Fruit fly (Drosophila melanogaster) whole organism, prepupa: Measurements from ENCODE around the gene Trf4-2.

Experiments
- Blimp-1 ChIP-seq: fragments of 200-800 bp; sonication (Bioruptor generic); optimal IDR thresholded peaks from 3 replicates; lab custom pipeline; 2017; ENCODE audit warnings: missing biosample characterization, missing genetic modification characterization, mild to moderate bottlenecking, moderate library complexity, missing genetic modification reagents
- CG10631 ChIP-seq: fragments of 200-800 bp; sonication (Bioruptor generic); optimal IDR thresholded peaks from 2 replicates; lab custom pipeline; 2016; ENCODE audit warnings: missing biosample characterization, missing genetic modification characterization
- CG11294 ChIP-seq: fragments of 200-800 bp; sonication (Bioruptor generic); IDR thresholded peaks from 2 replicates; pipeline ENCODE4 v1.3.6; 2022; ENCODE audit warnings: missing biosample characterization, missing genetic modification characterization
- CG11902 ChIP-seq: fragments of 200-800 bp; sonication (Bioruptor generic); optimal IDR thresholded peaks from 3 replicates; lab custom pipeline; 2016; ENCODE audit warnings: missing biosample characterization, missing genetic modification characterization
- CG15336 ChIP-seq: fragments of 200-800 bp; sonication (Bioruptor generic); IDR thresholded peaks from 2 replicates; pipeline ENCODE4 v1.3.6; 2022; ENCODE audit warnings: missing biosample characterization, missing genetic modification characterization
- CG1621 ChIP-seq: fragments of 200-800 bp; sonication (Bioruptor generic); optimal IDR thresholded peaks from 3 replicates; lab custom pipeline; 2018; ENCODE audit warnings: missing biosample characterization, mild to moderate bottlenecking, missing genetic modification characterization
- CG32006 ChIP-seq: fragments of 200-800 bp; sonication (Bioruptor generic); optimal IDR thresholded peaks from 3 replicates; lab custom pipeline; 2017; ENCODE audit warnings: missing biosample characterization, mild to moderate bottlenecking, missing genetic modification characterization
- CG34406 ChIP-seq: fragments of 200-800 bp; sonication (Bioruptor generic); optimal IDR thresholded peaks from 3 replicates; lab custom pipeline; 2016; ENCODE audit warnings: missing biosample characterization, missing genetic modification characterization
- CG3919 ChIP-seq: fragments of 200-800 bp; sonication (Bioruptor generic); optimal IDR thresholded peaks from 3 replicates; lab custom pipeline; 2016; ENCODE audit warnings: missing biosample characterization, missing genetic modification characterization
- CG6163 ChIP-seq: fragments of 200-800 bp; sonication (Bioruptor generic); IDR thresholded peaks from 3 replicates; pipeline ENCODE4 v1.3.6; 2022; ENCODE audit warnings: missing biosample characterization, missing genetic modification characterization
- CG6276 ChIP-seq: fragments of 200-800 bp; sonication (Bioruptor generic); optimal IDR thresholded peaks from 2 replicates; lab custom pipeline; 2017; ENCODE audit warnings: missing biosample characterization, mild to moderate bottlenecking, missing genetic modification characterization
- CG6792 ChIP-seq: fragments of 200-800 bp; sonication (Bioruptor generic); optimal IDR thresholded peaks from 3 replicates; lab custom pipeline; 2016; ENCODE audit warnings: missing biosample characterization, missing genetic modification characterization
- CG6854 ChIP-seq: fragments of 200-800 bp; sonication (Bioruptor generic); optimal IDR thresholded peaks from 2 replicates; lab custom pipeline; 2017; ENCODE audit warnings: missing biosample characterization, mild to moderate bottlenecking, missing genetic modification characterization
- CG7368 ChIP-seq: fragments of 200-800 bp; sonication (Bioruptor generic); optimal IDR thresholded peaks from 3 replicates; lab custom pipeline; 2016; ENCODE audit warnings: missing biosample characterization, missing genetic modification characterization
- CG8119 ChIP-seq: fragments of 200-800 bp; sonication (Bioruptor generic); IDR thresholded peaks from 3 replicates; pipeline ENCODE4 v1.3.6; 2022; ENCODE audit warnings: missing biosample characterization, missing genetic modification characterization
- CG8319 ChIP-seq: fragments of 200-800 bp; sonication (Bioruptor generic); optimal IDR thresholded peaks from 3 replicates; lab custom pipeline; 2016; ENCODE audit warnings: missing biosample characterization, missing genetic modification characterization
- CG8632 ChIP-seq: fragments of 200-800 bp; sonication (Bioruptor generic); optimal IDR thresholded peaks from 3 replicates; lab custom pipeline; 2016; ENCODE audit warnings: missing biosample characterization, missing genetic modification characterization
- CG9139 ChIP-seq: fragments of 200-800 bp; sonication (Bioruptor generic); optimal IDR thresholded peaks from 3 replicates; lab custom pipeline; 2017; ENCODE audit warnings: missing biosample characterization, mild to moderate bottlenecking, missing genetic modification characterization
- Eip75B ChIP-seq: fragments of 200-800 bp; sonication (Bioruptor generic); optimal IDR thresholded peaks from 3 replicates; lab custom pipeline; 2016; ENCODE audit warnings: missing biosample characterization, missing genetic modification characterization
- Eip78C ChIP-seq: fragments of 200-800 bp; sonication (Bioruptor generic); peaks from one replicate; lab custom pipeline; 2016; ENCODE audit warnings: missing biosample characterization, missing genetic modification characterization
- Ets96B ChIP-seq: fragments of 200-800 bp; optimal IDR thresholded peaks from 2 replicates; lab custom pipeline; 2019; ENCODE audit warnings: missing biosample characterization, mild to moderate bottlenecking, missing genetic modification characterization, moderate library complexity
- Gug ChIP-seq: fragments of 200-800 bp; sonication (Bioruptor generic); IDR thresholded peaks from 2 replicates; pipeline ENCODE4 v1.3.6; 2022; ENCODE audit warnings: missing biosample characterization, missing genetic modification characterization
- Hr38 ChIP-seq: sonication (Bioruptor generic); optimal IDR thresholded peaks from 2 replicates; lab custom pipeline; 2016; ENCODE audit warnings: missing biosample characterization, missing genetic modification characterization
- Hr39 ChIP-seq: fragments of 200-800 bp; sonication (Bioruptor generic); optimal IDR thresholded peaks from 2 replicates; lab custom pipeline; 2016; ENCODE audit warnings: missing biosample characterization, missing genetic modification characterization
- Lpt ChIP-seq: fragments of 200-800 bp; sonication (Bioruptor generic); optimal IDR thresholded peaks from 3 replicates; lab custom pipeline; 2016; ENCODE audit warnings: missing biosample characterization, missing genetic modification characterization
- OdsH ChIP-seq: fragments of 200-800 bp; sonication (Bioruptor generic); optimal IDR thresholded peaks from 3 replicates; lab custom pipeline; 2016; ENCODE audit warnings: missing biosample characterization, missing genetic modification characterization
- Smox ChIP-seq: fragments of 200-800 bp; sonication (Bioruptor generic); optimal IDR thresholded peaks from 3 replicates; lab custom pipeline; 2016; ENCODE audit warnings: missing biosample characterization, missing genetic modification characterization
- Sox102F ChIP-seq: fragments of 200-800 bp; sonication (Bioruptor generic); optimal IDR thresholded peaks from 2 replicates; lab custom pipeline; 2016; ENCODE audit warnings: missing biosample characterization, mild to moderate bottlenecking, missing genetic modification characterization
- achi ChIP-seq: fragments of 200-800 bp; sonication (Bioruptor generic); optimal IDR thresholded peaks from 3 replicates; lab custom pipeline; 2016; ENCODE audit warnings: missing biosample characterization, missing genetic modification characterization
- acj6 ChIP-seq: fragments of 200-800 bp; sonication (Bioruptor generic); optimal IDR thresholded peaks from 3 replicates; lab custom pipeline; 2016; ENCODE audit warnings: missing biosample characterization, missing genetic modification characterization
- cyc ChIP-seq: fragments of 200-800 bp; sonication (Bioruptor generic); optimal IDR thresholded peaks from 3 replicates; lab custom pipeline; 2016; ENCODE audit warnings: missing biosample characterization, missing genetic modification characterization
- dac ChIP-seq: fragments of 200-800 bp; sonication (Bioruptor generic); optimal IDR thresholded peaks from 2 replicates; lab custom pipeline; 2017; ENCODE audit warnings: missing biosample characterization, mild to moderate bottlenecking, missing genetic modification characterization
- eg ChIP-seq: fragments of 200-800 bp; sonication (Bioruptor generic); IDR thresholded peaks from 3 replicates; pipeline ENCODE4 v1.3.6; 2022; ENCODE audit warnings: missing biosample characterization, missing genetic modification characterization
- esn ChIP-seq: fragments of 200-800 bp; sonication (Bioruptor generic); optimal IDR thresholded peaks from 2 replicates; lab custom pipeline; 2016; ENCODE audit warnings: missing biosample characterization, mild to moderate bottlenecking, missing genetic modification characterization, moderate library complexity
- fd59A ChIP-seq: fragments of 200-800 bp; sonication (Bioruptor generic); optimal IDR thresholded peaks from 2 replicates; lab custom pipeline; 2017; ENCODE audit warnings: missing biosample characterization, mild to moderate bottlenecking, missing genetic modification characterization, missing genetic modification reagents
- fkh ChIP-seq: fragments of 200-800 bp; sonication (Bioruptor generic); optimal IDR thresholded peaks from 3 replicates; lab custom pipeline; 2017; ENCODE audit warnings: missing biosample characterization, mild to moderate bottlenecking, missing genetic modification characterization, moderate library complexity
- lz ChIP-seq: fragments of 200-800 bp; sonication (Bioruptor generic); optimal IDR thresholded peaks from 3 replicates; lab custom pipeline; 2016; ENCODE audit warnings: missing biosample characterization, missing genetic modification characterization
- pdm3 ChIP-seq: fragments of 200-800 bp; sonication (Bioruptor generic); optimal IDR thresholded peaks from 3 replicates; lab custom pipeline; 2016; ENCODE audit warnings: missing biosample characterization, missing genetic modification characterization
- salr ChIP-seq, 2 experiments: fragments of 200-800 bp; sonication (Bioruptor generic); optimal IDR thresholded peaks; 3 replicates each; lab custom pipeline; 2016 to 2018; ENCODE audit warnings: missing biosample characterization in 2 of 2, missing genetic modification characterization in 2 of 2, mild to moderate bottlenecking in 1 of 2
- svp ChIP-seq: fragments of 200-800 bp; sonication (Bioruptor generic); peaks from one replicate; lab custom pipeline; 2016; ENCODE audit warnings: missing biosample characterization, missing genetic modification characterization
- topi ChIP-seq: fragments of 200-800 bp; sonication (Bioruptor generic); optimal IDR thresholded peaks from 3 replicates; lab custom pipeline; 2016; ENCODE audit warnings: missing biosample characterization, missing genetic modification characterization
- vri ChIP-seq: fragments of 200-800 bp; sonication (Bioruptor generic); optimal IDR thresholded peaks from 3 replicates; lab custom pipeline; 2016; ENCODE audit warnings: missing biosample characterization, mild to moderate bottlenecking, missing genetic modification characterization

Gene Trf4-2

DNA sequence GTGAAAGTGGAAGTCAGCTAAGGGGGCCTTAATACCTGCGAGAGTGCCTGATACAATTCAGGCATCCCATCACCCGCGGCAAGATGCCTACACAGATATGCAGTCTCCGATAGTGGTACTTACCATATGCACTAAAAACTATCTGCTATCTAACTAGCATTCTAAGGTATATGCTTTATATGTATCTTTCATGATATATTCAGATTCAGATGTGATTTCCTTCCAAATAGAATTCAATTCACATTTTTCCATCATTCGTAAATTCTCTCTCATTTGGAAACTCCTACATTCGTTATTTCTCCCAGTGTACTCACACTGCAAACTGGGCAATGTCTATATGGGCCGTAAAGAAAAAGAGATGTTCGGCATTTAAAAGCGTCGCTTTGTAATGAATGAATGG lies 38.5 kb upstream of the Trf4-2 start (continued):
- TF ChIP-seq Eip75B (GFP tag; lab: Kevin White, UChicago) (peak; percentile 34), CG15336 (GFP tag; lab: Robert Waterston, UW) (peak; percentile 68), pdm3 (peak; percentile 53), CG3919 (GFP tag; lab: Kevin White, UChicago) (peak; percentile 46), esn (GFP tag; lab: Kevin White, UChicago) (no peak), CG6276 (peak; percentile 42)

DNA sequence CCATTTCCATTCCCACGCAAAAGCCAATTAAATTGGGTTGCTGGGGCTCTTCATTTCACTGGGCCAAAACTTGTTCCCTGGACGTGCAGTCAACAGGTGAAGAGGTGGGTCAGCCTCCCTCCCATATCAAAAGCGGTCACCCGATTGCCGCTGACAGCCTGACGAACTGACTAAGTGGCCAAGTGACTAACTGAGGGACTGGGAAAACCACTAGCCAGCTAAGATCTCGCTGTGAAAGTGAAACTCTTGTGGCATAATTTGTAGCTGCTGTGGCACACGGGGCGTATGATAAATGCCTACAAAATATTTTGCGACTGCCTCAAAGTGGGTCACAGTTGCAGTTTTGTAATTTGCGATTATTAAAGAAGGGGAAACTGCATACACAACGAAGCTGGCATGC lies 36.6 kb upstream of the Trf4-2 start:
- TF ChIP-seq Blimp-1, result peak; percentile 51
- no peak for TF ChIP-seq CG1621 (tag; lab: Kevin White, UChicago)
- no peak for TF ChIP-seq Gug (GFP tag; lab: Robert Waterston, UW)

DNA sequence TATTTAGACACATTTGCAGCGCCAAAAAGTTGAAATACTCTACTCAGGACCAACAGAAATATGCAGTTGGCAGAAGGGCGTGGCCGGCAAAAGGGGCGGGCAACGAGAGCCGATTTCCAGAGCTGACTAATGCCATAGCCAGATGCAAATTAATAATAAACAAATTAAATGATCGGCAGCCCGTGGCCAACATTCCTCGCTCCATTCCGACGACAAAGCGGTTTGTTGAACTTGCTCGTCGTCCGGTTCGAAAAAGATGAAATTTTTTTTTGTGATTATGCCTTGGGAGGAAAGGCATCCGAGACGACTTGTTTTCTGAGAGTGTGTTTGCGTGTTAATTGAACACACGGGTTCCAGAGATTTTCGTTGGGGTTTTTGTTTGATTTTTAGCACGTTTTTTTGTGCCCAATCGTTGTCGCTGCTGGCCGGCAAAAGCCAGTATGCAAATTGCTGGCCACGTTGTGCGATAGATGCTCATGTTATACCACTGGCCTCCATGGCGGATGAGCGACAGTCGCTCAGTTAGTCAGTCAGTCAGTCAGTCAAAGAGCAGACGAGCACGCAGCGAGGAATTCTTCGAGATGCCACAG lies 35.6 kb upstream of the Trf4-2 start:
- TF ChIP-seq CG8119 (GFP tag; lab: Robert Waterston, UW), result no peak
- TF ChIP-seq fkh (GFP tag; lab: Kevin White, UChicago), result peak; percentile 30
- TF ChIP-seq CG3919 (GFP tag; lab: Kevin White, UChicago), result no peak
- TF ChIP-seq CG6854 (GFP tag; lab: Kevin White, UChicago), result peak; percentile 25
- peak; percentile 41 for TF ChIP-seq Eip78C

- no peak for TF ChIP-seq Lpt (GFP tag; lab: Kevin White, UChicago)
- no peak for TF ChIP-seq esn (GFP tag; lab: Kevin White, UChicago)
- no peak for TF ChIP-seq CG1621 (tag; lab: Kevin White, UChicago)
- no peak for TF ChIP-seq CG11902 (GFP tag; lab: Kevin White, UChicago)
- TF ChIP-seq CG11294 (GFP tag; lab: Robert Waterston, UW), result no peak
- TF ChIP-seq vri (GFP tag; lab: Kevin White, UChicago), result no peak
- TF ChIP-seq cyc (GFP tag; lab: Kevin White, UChicago), result no peak
- no peak for TF ChIP-seq Hr38
- no peak for TF ChIP-seq dac
- TF ChIP-seq fd59A (GFP tag; lab: Kevin White, UChicago), result no peak
- TF ChIP-seq salr (GFP tag; optimal IDR thresholded peaks at IDR 0.05; lab: Kevin White, UChicago), result no peak
- TF ChIP-seq CG6792 (GFP tag; lab: Kevin White, UChicago), result no peak
- no peak for TF ChIP-seq lz
- no peak for TF ChIP-seq Smox (GFP tag; lab: Kevin White, UChicago)
- TF ChIP-seq CG6854 (GFP tag; lab: Kevin White, UChicago), result no peak
- no peak for TF ChIP-seq Eip78C
- no peak for TF ChIP-seq pdm3
- no peak for TF ChIP-seq CG8632
Measured at dm6 chr3R:24890217-24890616, 34.8 kb upstream of the Trf4-2 start.

DNA sequence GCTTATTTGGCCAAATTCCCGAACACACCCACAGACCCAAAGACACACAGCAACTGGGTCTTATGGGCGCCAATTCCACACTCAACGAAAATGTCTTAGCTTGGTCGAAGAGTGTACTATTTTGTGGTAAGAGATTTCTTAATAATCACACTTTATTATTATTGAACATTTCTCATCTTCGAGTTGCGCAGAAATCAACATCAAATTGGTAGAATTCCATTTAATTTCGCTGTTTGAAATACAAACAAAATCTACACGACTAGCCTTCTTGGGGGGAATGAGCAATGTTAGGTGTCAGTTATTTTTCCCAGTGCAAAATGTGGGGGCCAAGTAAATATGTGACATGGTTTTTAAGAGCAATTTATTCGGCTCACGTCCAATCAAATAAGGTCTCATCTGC lies 34.1 kb upstream of the Trf4-2 start:
- peak; percentile 37 for TF ChIP-seq svp (GFP tag; lab: Kevin White, UChicago)
- TF ChIP-seq CG6276, result peak; percentile 38
- TF ChIP-seq Ets96B (tag; lab: Kevin White, UChicago), result no peak
- TF ChIP-seq CG6854 (GFP tag; lab: Kevin White, UChicago), result no peak
- TF ChIP-seq CG6163 (GFP tag; lab: Robert Waterston, UW), result 0 out of 3 replicates have a peak, but pooled peaks have one; percentile 16
- peak; percentile 71 for TF ChIP-seq CG32006
- peak; percentile 55; the same call in 2 of the 3 replicates for TF ChIP-seq CG8119 (GFP tag; lab: Robert Waterston, UW)
- peak; percentile 29; the same call in 1 of the 3 replicates for TF ChIP-seq eg
- no peak for TF ChIP-seq CG11294 (GFP tag; lab: Robert Waterston, UW)
- TF ChIP-seq CG15336 (GFP tag; lab: Robert Waterston, UW), result peak; percentile 67
- no peak for TF ChIP-seq CG34406 (GFP tag; lab: Kevin White, UChicago)
- no peak for TF ChIP-seq topi (GFP tag; lab: Kevin White, UChicago)
- no peak for TF ChIP-seq CG9139 (GFP tag; lab: Kevin White, UChicago)
- TF ChIP-seq Gug (GFP tag; lab: Robert Waterston, UW), result no peak
- TF ChIP-seq Hr39, result peak; percentile 6
- TF ChIP-seq CG1621 (tag; lab: Kevin White, UChicago), result no peak
- peak; percentile 38 for TF ChIP-seq pdm3
- no peak for TF ChIP-seq esn (GFP tag; lab: Kevin White, UChicago)
- peak; percentile 35 for TF ChIP-seq OdsH (GFP tag; lab: Kevin White, UChicago)
- TF ChIP-seq dac, result peak; percentile 37
- peak; percentile 5 for TF ChIP-seq lz
- no peak for TF ChIP-seq acj6 (GFP tag; lab: Kevin White, UChicago)
- no peak for TF ChIP-seq CG8319 (GFP tag; lab: Kevin White, UChicago)
- peak; percentile 5 for TF ChIP-seq achi (GFP tag; lab: Kevin White, UChicago)
- TF ChIP-seq fkh (GFP tag; lab: Kevin White, UChicago), result no peak
- no peak for TF ChIP-seq Sox102F (GFP tag; lab: Kevin White, UChicago)
- TF ChIP-seq CG6792 (GFP tag; lab: Kevin White, UChicago), result peak; percentile 14
- TF ChIP-seq CG7368 (GFP tag; lab: Kevin White, UChicago), result no peak
- TF ChIP-seq CG10631 (GFP tag; lab: Kevin White, UChicago), result no peak
